Worm (Caenorhabditis elegans): ENCODE results near the gene T11G6.3.

DNA sequence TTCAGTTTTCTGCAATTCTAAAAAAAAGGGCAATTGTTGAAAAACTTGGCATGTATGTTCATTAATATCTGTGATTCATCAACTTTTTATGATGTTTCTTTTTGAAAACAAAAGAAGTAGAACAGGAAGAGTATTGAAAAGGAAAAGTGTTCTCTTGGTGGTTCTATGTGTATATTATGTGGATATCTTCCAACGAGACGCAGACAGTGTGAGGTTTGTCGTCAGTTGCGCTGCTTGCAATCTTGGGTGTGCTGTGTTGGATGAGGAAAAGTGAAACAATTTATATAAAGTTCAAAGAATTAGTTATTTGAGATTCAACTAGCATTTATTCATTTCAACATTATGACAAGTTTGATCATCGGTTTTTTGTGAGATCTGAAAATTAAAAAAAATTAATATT is 2.6 kb downstream of the T11G6.3 start:
- TF ChIP-seq pha-4 (tag; optimal IDR thresholded peaks at IDR 0.05) (no peak), fkh-10 (GFP tag; optimal IDR thresholded peaks at IDR 0.05) (no peak), K02D7.2 (tag; optimal IDR thresholded peaks at IDR 0.05) (no peak), ama-1 (optimal IDR thresholded peaks at IDR 0.05) (no peak)

Data from whole organism, late embryonic.